Fruit fly (Drosophila melanogaster) whole organism, embryonic: ENCODE data around the gene CG31495.

Experiments
- Ada2b ChIP-seq: fragments of 200-800 bp; sonication (Bioruptor generic); IDR thresholded peaks from 2 replicates; pipeline ENCODE4 v1.3.6; 2022; ENCODE audit warnings: missing biosample characterization, missing genetic modification characterization
- CG10147 ChIP-seq: fragments of 200-800 bp; sonication (Bioruptor generic); optimal IDR thresholded peaks from 2 replicates; lab custom pipeline; 2019; ENCODE audit warnings: missing biosample characterization, mild to moderate bottlenecking, missing genetic modification characterization, moderate library complexity
- CG10959 ChIP-seq: fragments of 200-800 bp; sonication (Bioruptor generic); IDR thresholded peaks from 2 replicates; pipeline ENCODE4 v1.3.6; 2022; ENCODE audit warnings: missing biosample characterization, missing genetic modification characterization
- CG11085 ChIP-seq: fragments of 200-800 bp; sonication (Bioruptor generic); IDR thresholded peaks from 2 replicates; pipeline ENCODE4 v1.3.6; 2022; ENCODE audit warnings: missing biosample characterization, missing genetic modification characterization
- CG11398 ChIP-seq: fragments of 200-800 bp; sonication (Bioruptor generic); optimal IDR thresholded peaks from 2 replicates; lab custom pipeline; 2016; ENCODE audit warnings: missing biosample characterization, missing genetic modification characterization
- CG12391 ChIP-seq: fragments of 200-800 bp; sonication (Bioruptor generic); optimal IDR thresholded peaks from 3 replicates; lab custom pipeline; 2018; ENCODE audit warnings: missing biosample characterization, mild to moderate bottlenecking, missing genetic modification characterization, moderate library complexity
- CG15514 ChIP-seq: fragments of 200-800 bp; sonication (Bioruptor generic); optimal IDR thresholded peaks from 3 replicates; lab custom pipeline; 2017; ENCODE audit warnings: missing biosample characterization, missing genetic modification characterization, mild to moderate bottlenecking, moderate library complexity, missing genetic modification reagents
- CG16813 ChIP-seq: fragments of 200-800 bp; sonication (Bioruptor generic); IDR thresholded peaks from 3 replicates; pipeline ENCODE4 v1.3.6; 2022; ENCODE audit warnings: missing biosample characterization, missing genetic modification characterization; ENCODE audit not compliant: partially characterized antibody
- CG18599 ChIP-seq: fragments of 200-800 bp; sonication (Bioruptor generic); optimal IDR thresholded peaks from 3 replicates; lab custom pipeline; 2017; ENCODE audit warnings: missing biosample characterization, missing genetic modification characterization, mild to moderate bottlenecking, moderate library complexity, missing genetic modification reagents
- CG2120 ChIP-seq: fragments of 200-800 bp; sonication (Bioruptor generic); optimal IDR thresholded peaks from 3 replicates; lab custom pipeline; 2016; ENCODE audit warnings: missing biosample characterization, missing genetic modification characterization
- CG31388 ChIP-seq: fragments of 200-800 bp; sonication (Bioruptor generic); optimal IDR thresholded peaks from 2 replicates; lab custom pipeline; 2016; ENCODE audit warnings: missing biosample characterization, missing genetic modification characterization
- CG31441 ChIP-seq: fragments of 200-800 bp; sonication (Bioruptor generic); IDR thresholded peaks from 2 replicates; pipeline ENCODE4 v1.3.6; 2022; ENCODE audit warnings: missing biosample characterization, missing genetic modification characterization
- CG3838 ChIP-seq: fragments of 200-800 bp; sonication (Bioruptor generic); optimal IDR thresholded peaks from 3 replicates; lab custom pipeline; 2016; ENCODE audit warnings: missing biosample characterization, missing genetic modification characterization
- CG3995 ChIP-seq: fragments of 200-800 bp; sonication (Bioruptor generic); optimal IDR thresholded peaks from 3 replicates; lab custom pipeline; 2016; ENCODE audit warnings: missing biosample characterization, missing genetic modification characterization
- CG4424 ChIP-seq: fragments of 200-800 bp; sonication (Bioruptor generic); optimal IDR thresholded peaks from 3 replicates; lab custom pipeline; 2016; ENCODE audit warnings: missing biosample characterization, missing genetic modification characterization
- CG6813 ChIP-seq: fragments of 200-800 bp; sonication (Bioruptor generic); optimal IDR thresholded peaks from 2 replicates; lab custom pipeline; 2017; ENCODE audit warnings: missing biosample characterization, missing genetic modification characterization, mild to moderate bottlenecking, moderate library complexity, missing genetic modification reagents
- CG6854 ChIP-seq: fragments of 200-800 bp; sonication (Bioruptor generic); optimal IDR thresholded peaks from 3 replicates; lab custom pipeline; 2017; ENCODE audit warnings: missing biosample characterization, mild to moderate bottlenecking, missing genetic modification characterization
- CG7556 ChIP-seq: fragments of 200-800 bp; sonication (Bioruptor generic); optimal IDR thresholded peaks from 2 replicates; lab custom pipeline; 2017; ENCODE audit warnings: missing biosample characterization, mild to moderate bottlenecking, missing genetic modification characterization
- CG7786 ChIP-seq: fragments of 200-800 bp; sonication (Bioruptor generic); optimal IDR thresholded peaks from 2 replicates; lab custom pipeline; 2016; ENCODE audit warnings: missing biosample characterization, missing genetic modification characterization
- CG7987 ChIP-seq: fragments of 200-800 bp; sonication (Bioruptor generic); optimal IDR thresholded peaks from 2 replicates; lab custom pipeline; 2018; ENCODE audit warnings: missing biosample characterization, mild to moderate bottlenecking, missing genetic modification characterization, moderate library complexity
- CG9817 ChIP-seq: fragments of 200-800 bp; sonication (Bioruptor generic); optimal IDR thresholded peaks from 2 replicates; lab custom pipeline; 2018; ENCODE audit warnings: missing biosample characterization, mild to moderate bottlenecking, missing genetic modification characterization, moderate library complexity
- Dll ChIP-seq: fragments of 200-800 bp; sonication (Bioruptor generic); IDR thresholded peaks from 4 replicates; pipeline ENCODE4 v1.3.6; 2022; ENCODE audit warnings: missing biosample characterization, missing genetic modification characterization; ENCODE audit not compliant: partially characterized antibody
- HHEX ChIP-seq: fragments of 200-800 bp; sonication (Bioruptor generic); optimal IDR thresholded peaks from 3 replicates; lab custom pipeline; 2017; ENCODE audit warnings: missing biosample characterization, mild to moderate bottlenecking, missing genetic modification characterization, missing genetic modification reagents
- HmgD ChIP-seq: fragments of 200-800 bp; sonication (Bioruptor generic); optimal IDR thresholded peaks from 3 replicates; lab custom pipeline; 2016; ENCODE audit warnings: missing biosample characterization, missing genetic modification characterization
- Hr78 ChIP-seq, 2 experiments: fragments of 200-800 bp in 1 of 2; fragments of >200 bp in 1 of 2; sonication (Bioruptor generic) in 1 of 2; optimal IDR thresholded peaks; 2 replicates each; lab custom pipeline; 2017 to 2019; ENCODE audit warnings: missing biosample characterization in 2 of 2, missing genetic modification characterization in 2 of 2, mild to moderate bottlenecking in 1 of 2, moderate library complexity in 1 of 2
- MESR4 ChIP-seq: fragments of 200-800 bp; sonication (Bioruptor generic); optimal IDR thresholded peaks from 2 replicates; lab custom pipeline; 2018; ENCODE audit warnings: missing biosample characterization, mild to moderate bottlenecking, missing genetic modification characterization, moderate library complexity
- NC2β ChIP-seq: fragments of 200-800 bp; sonication (Bioruptor generic); optimal IDR thresholded peaks from 2 replicates; lab custom pipeline; 2016; ENCODE audit warnings: missing biosample characterization, missing genetic modification characterization
- Neu2 ChIP-seq: fragments of 200-800 bp; sonication (Bioruptor generic); optimal IDR thresholded peaks from 3 replicates; lab custom pipeline; 2016; ENCODE audit warnings: missing biosample characterization, missing genetic modification characterization, borderline replicate concordance
- Oli ChIP-seq: fragments of 200-800 bp; sonication (Bioruptor generic); optimal IDR thresholded peaks from 2 replicates; lab custom pipeline; 2018; ENCODE audit warnings: missing biosample characterization, mild to moderate bottlenecking, missing genetic modification characterization, moderate library complexity
- Opbp ChIP-seq: fragments of 200-800 bp; sonication (Bioruptor generic); IDR thresholded peaks from 3 replicates; pipeline ENCODE4 v1.3.6; 2022; ENCODE audit warnings: missing biosample characterization, missing genetic modification characterization; ENCODE audit not compliant: partially characterized antibody
- Trl ChIP-seq, 3 experiments: fragments of >200 bp in 2 of 3; fragments of 200-800 bp in 1 of 3; sonication (Bioruptor generic) in 1 of 3; optimal IDR thresholded peaks; 2 replicates in 1 of 3; 3 replicates in 2 of 3; lab custom pipeline; 2016 to 2017; ENCODE audit warnings: missing biosample characterization in 1 of 3, missing genetic modification characterization in 1 of 3
- ase ChIP-seq: fragments of 200-800 bp; sonication (Bioruptor generic); IDR thresholded peaks from 3 replicates; pipeline ENCODE4 v1.3.6; 2022; ENCODE audit warnings: missing biosample characterization, missing genetic modification characterization
- az2 ChIP-seq: fragments of 200-800 bp; sonication (Bioruptor generic); optimal IDR thresholded peaks from 3 replicates; lab custom pipeline; 2016; ENCODE audit warnings: missing biosample characterization, missing genetic modification characterization
- emc ChIP-seq: fragments of 200-800 bp; sonication (Bioruptor generic); optimal IDR thresholded peaks from 2 replicates; lab custom pipeline; 2016; ENCODE audit warnings: missing biosample characterization, missing genetic modification characterization
- exex ChIP-seq: fragments of 200-800 bp; sonication (Bioruptor generic); optimal IDR thresholded peaks from 4 replicates; lab custom pipeline; 2018; ENCODE audit warnings: missing biosample characterization, mild to moderate bottlenecking, missing genetic modification characterization, moderate library complexity
- h ChIP-seq: fragments of >200 bp; optimal IDR thresholded peaks from 2 replicates; lab custom pipeline; 2017
- lmd ChIP-seq: fragments of 200-800 bp; sonication (Bioruptor generic); IDR thresholded peaks from 2 replicates; pipeline ENCODE4 v1.3.6; 2022; ENCODE audit warnings: missing biosample characterization, missing genetic modification characterization
- mam ChIP-seq: fragments of 200-800 bp; sonication (Bioruptor generic); optimal IDR thresholded peaks from 3 replicates; lab custom pipeline; 2016; ENCODE audit warnings: missing biosample characterization, missing genetic modification characterization
- p53 ChIP-seq: fragments of 200-800 bp; sonication (Bioruptor generic); optimal IDR thresholded peaks from 2 replicates; lab custom pipeline; 2016; ENCODE audit warnings: missing biosample characterization, missing genetic modification characterization
- pfk ChIP-seq: fragments of 200-800 bp; sonication (Bioruptor generic); optimal IDR thresholded peaks from 2 replicates; lab custom pipeline; 2018; ENCODE audit warnings: missing biosample characterization, mild to moderate bottlenecking, missing genetic modification characterization, moderate library complexity
- pita ChIP-seq: fragments of 200-800 bp; sonication (Bioruptor generic); optimal IDR thresholded peaks from 2 replicates; lab custom pipeline; 2017; ENCODE audit warnings: missing biosample characterization, mild to moderate bottlenecking, missing genetic modification characterization
- salm ChIP-seq: fragments of 200-800 bp; sonication (Bioruptor generic); optimal IDR thresholded peaks from 2 replicates; lab custom pipeline; 2018; ENCODE audit warnings: missing biosample characterization, mild to moderate bottlenecking, missing genetic modification characterization
- shn ChIP-seq: fragments of 200-800 bp; sonication (Bioruptor generic); optimal IDR thresholded peaks from 3 replicates; lab custom pipeline; 2016; ENCODE audit warnings: missing biosample characterization, missing genetic modification characterization
- sima ChIP-seq: fragments of 200-800 bp; sonication (Bioruptor generic); optimal IDR thresholded peaks from 2 replicates; lab custom pipeline; 2016; ENCODE audit warnings: missing biosample characterization, missing genetic modification characterization
- sisA ChIP-seq: fragments of 200-800 bp; sonication (Bioruptor generic); IDR thresholded peaks from 2 replicates; pipeline ENCODE4 v1.3.6; 2022; ENCODE audit warnings: missing biosample characterization, missing genetic modification characterization
- slbo ChIP-seq: fragments of 200-800 bp; sonication (Bioruptor generic); IDR thresholded peaks from 2 replicates; pipeline ENCODE4 v1.3.6; 2022; ENCODE audit warnings: missing biosample characterization, missing genetic modification characterization
- stwl ChIP-seq: fragments of 200-800 bp; sonication (Bioruptor generic); optimal IDR thresholded peaks from 3 replicates; lab custom pipeline; 2018; ENCODE audit warnings: missing biosample characterization, mild to moderate bottlenecking, missing genetic modification characterization, moderate library complexity
- tio ChIP-seq: fragments of 200-800 bp; sonication (Bioruptor generic); optimal IDR thresholded peaks from 2 replicates; lab custom pipeline; 2017; ENCODE audit warnings: missing biosample characterization, missing genetic modification characterization, inconsistent platforms
- yki ChIP-seq: fragments of >200 bp; optimal IDR thresholded peaks from 3 replicates; lab custom pipeline; 2018

Gene CG31495

dm6 chr3R:13793105-13793978 lies 46.4 kb downstream of the CG31495 start (continued):
- TF ChIP-seq CG12391 (tag; lab: Kevin White, UChicago) = peak; percentile 55
- no peak for TF ChIP-seq CG7786 (GFP tag; lab: Kevin White, UChicago)
- TF ChIP-seq NC2β (GFP tag; lab: Kevin White, UChicago) = no peak
- no peak for TF ChIP-seq shn (GFP tag; lab: Kevin White, UChicago)
- no peak for TF ChIP-seq MESR4 (GFP tag; lab: Kevin White, UChicago)
- TF ChIP-seq CG18599 (GFP tag; lab: Kevin White, UChicago) = no peak
- TF ChIP-seq tio (GFP tag; lab: Kevin White, UChicago) = no peak
- no peak for TF ChIP-seq ase (GFP tag; lab: Robert Waterston, UW)
- TF ChIP-seq emc (GFP tag; lab: Kevin White, UChicago) = no peak
- no peak for TF ChIP-seq az2 (GFP tag; lab: Kevin White, UChicago)
- no peak for TF ChIP-seq Opbp
- TF ChIP-seq Trl (optimal IDR thresholded peaks at IDR 0.05; lab: Kevin White, UChicago) = no peak
- no peak for TF ChIP-seq Trl (GFP tag; optimal IDR thresholded peaks at IDR 0.05; lab: Kevin White, UChicago)
- TF ChIP-seq CG6854 (GFP tag; lab: Kevin White, UChicago) = no peak
- no peak for TF ChIP-seq CG2120
- no peak for TF ChIP-seq CG3995 (GFP tag; lab: Kevin White, UChicago)
- no peak for TF ChIP-seq h (lab: Kevin White, UChicago)
- TF ChIP-seq CG31388 = no peak
- TF ChIP-seq HHEX (GFP tag; lab: Kevin White, UChicago) = no peak
- peak; percentile 35; the same call in 1 of the 2 replicates for TF ChIP-seq lmd (GFP tag; lab: Robert Waterston, UW)
- no peak for TF ChIP-seq Dll (GFP tag; lab: Robert Waterston, UW)
- no peak; the same call in 1 of the 2 replicates for TF ChIP-seq CG31441 (GFP tag; lab: Robert Waterston, UW)
- peak; percentile 26 for TF ChIP-seq Oli (tag; lab: Kevin White, UChicago)
- TF ChIP-seq stwl (tag; lab: Kevin White, UChicago) = no peak
- no peak for TF ChIP-seq CG15514 (GFP tag; lab: Kevin White, UChicago)
- TF ChIP-seq Ada2b (GFP tag; lab: Robert Waterston, UW) = no peak
- TF ChIP-seq mam = no peak
- no peak for TF ChIP-seq sisA (GFP tag; lab: Robert Waterston, UW)
- TF ChIP-seq CG9817 (tag; lab: Kevin White, UChicago) = no peak
- no peak for TF ChIP-seq CG10147 (GFP tag; lab: Kevin White, UChicago)
- no peak for TF ChIP-seq CG10959 (GFP tag; lab: Robert Waterston, UW)
- TF ChIP-seq p53 (GFP tag; lab: Kevin White, UChicago) = no peak
- TF ChIP-seq yki (lab: Kevin White, UChicago) = no peak
- no peak for TF ChIP-seq CG7556 (GFP tag; lab: Kevin White, UChicago)
- TF ChIP-seq Hr78 (GFP tag; optimal IDR thresholded peaks at IDR 0.05; lab: Kevin White, UChicago) = peak in 1 of 2 experiments; percentile 53
- no peak for TF ChIP-seq CG11085 (GFP tag; lab: Robert Waterston, UW)
- no peak for TF ChIP-seq exex (tag; lab: Kevin White, UChicago)
- TF ChIP-seq CG7987 (GFP tag; lab: Kevin White, UChicago) = no peak
- no peak for TF ChIP-seq HmgD (GFP tag; lab: Kevin White, UChicago)
- no peak for TF ChIP-seq pfk (GFP tag; lab: Kevin White, UChicago)
- no peak for TF ChIP-seq CG6813 (GFP tag; lab: Kevin White, UChicago)
- TF ChIP-seq CG16813 (GFP tag; lab: Robert Waterston, UW) = no peak
- TF ChIP-seq sima = no peak
- TF ChIP-seq CG11398 (GFP tag; lab: Kevin White, UChicago) = no peak
- TF ChIP-seq slbo (GFP tag; lab: Robert Waterston, UW) = no peak
- no peak for TF ChIP-seq salm (tag; lab: Kevin White, UChicago)
- no peak for TF ChIP-seq pita (GFP tag; lab: Kevin White, UChicago)
- TF ChIP-seq CG3838 (GFP tag; lab: Kevin White, UChicago) = no peak
- TF ChIP-seq CG4424 (GFP tag; lab: Kevin White, UChicago) = peak; percentile 1
- no peak for TF ChIP-seq Neu2 (GFP tag; lab: Kevin White, UChicago)
